Worm (Caenorhabditis elegans): Measurements from ENCODE around the gene sdz-1.

- no peak for TF ChIP-seq egl-27 (tag; optimal IDR thresholded peaks at IDR 0.05)
- TF ChIP-seq nhr-25 (tag; optimal IDR thresholded peaks at IDR 0.05) = no peak
- TF ChIP-seq nfya-1 (tag; optimal IDR thresholded peaks at IDR 0.05; ENCODE audit: insufficient read depth) = no peak
- no peak for TF ChIP-seq snpc-4 (tag; optimal IDR thresholded peaks at IDR 0.05)
- no peak for TF ChIP-seq tbx-2 (tag; optimal IDR thresholded peaks at IDR 0.05)
- TF ChIP-seq elt-3 (tag; optimal IDR thresholded peaks at IDR 0.05) = no peak
- no peak for TF ChIP-seq sea-2 (GFP tag; optimal IDR thresholded peaks at IDR 0.05)
- no peak for TF ChIP-seq aly-2 (tag; optimal IDR thresholded peaks at IDR 0.05)
- no peak for TF ChIP-seq mdl-1 (tag; optimal IDR thresholded peaks at IDR 0.05)
- TF ChIP-seq nhr-67 (tag; optimal IDR thresholded peaks at IDR 0.05) = no peak
- TF ChIP-seq hmg-11 (tag; optimal IDR thresholded peaks at IDR 0.05) = no peak
Observed at ce11 chrIII:8745214-8745613, 45.1 kb upstream of the sdz-1 start.
